Fruit fly (Drosophila melanogaster) whole organism, wandering third instar larva: Measurements from ENCODE around the gene CG5191.

ENCODE experiments used
- HLH106 ChIP-seq: fragments of 200-800 bp; optimal IDR thresholded peaks from 3 replicates; lab custom pipeline; 2019; ENCODE audit warnings: missing biosample characterization, mild to moderate bottlenecking, missing genetic modification characterization, moderate library complexity
- dsf ChIP-seq: sonication (Bioruptor generic); optimal IDR thresholded peaks from 2 replicates; lab custom pipeline; 2016; ENCODE audit warnings: missing biosample characterization, missing genetic modification characterization, borderline replicate concordance

dm6 chr3R:20574535-20574980 lies 13.9 kb downstream of the CG5191 start:
- no peak for TF ChIP-seq dsf (GFP tag; lab: Kevin White, UChicago)
- TF ChIP-seq HLH106 (tag; lab: Kevin White, UChicago), result no peak
